Fruit fly (Drosophila melanogaster): Measurements from ENCODE around the gene Faf2.
A peak's percentile ranks its signal among the peaks of the same experiment; 100 is the strongest.

Gene Faf2

DNA sequence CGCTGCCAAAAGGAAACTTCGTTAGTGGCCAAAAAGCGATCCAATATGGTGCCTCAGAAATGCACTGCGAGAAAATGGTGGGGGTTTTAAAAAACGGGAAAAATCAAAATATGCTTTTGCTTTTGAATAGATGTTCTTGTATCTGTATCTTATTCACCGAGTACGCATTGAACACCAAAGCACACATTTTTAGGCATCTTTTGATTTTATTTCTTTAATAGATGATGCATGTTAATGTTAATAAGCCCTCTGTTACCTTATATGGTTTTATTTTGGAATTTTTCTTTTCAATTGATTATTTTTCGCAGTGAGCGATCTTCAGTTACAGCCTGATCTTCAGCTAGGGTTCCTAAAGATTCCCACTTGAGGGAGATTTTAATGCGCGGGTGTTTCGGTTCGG lies 35.4 kb upstream of the Faf2 start (continued):
- TF ChIP-seq CG6276 (GFP tag; optimal IDR thresholded peaks at IDR 0.05) (peak; percentile 80), CG8119 (GFP tag; IDR thresholded peaks at IDR 0.05) (peak; percentile 64; the same call in 1 of the 3 replicates), dac (GFP tag; optimal IDR thresholded peaks at IDR 0.05) (peak; percentile 16), CG8319 (GFP tag; optimal IDR thresholded peaks at IDR 0.05) (no peak), achi (GFP tag; optimal IDR thresholded peaks at IDR 0.05) (peak; percentile 45), CG32006 (GFP tag; optimal IDR thresholded peaks at IDR 0.05) (peak; percentile 66)

DNA sequence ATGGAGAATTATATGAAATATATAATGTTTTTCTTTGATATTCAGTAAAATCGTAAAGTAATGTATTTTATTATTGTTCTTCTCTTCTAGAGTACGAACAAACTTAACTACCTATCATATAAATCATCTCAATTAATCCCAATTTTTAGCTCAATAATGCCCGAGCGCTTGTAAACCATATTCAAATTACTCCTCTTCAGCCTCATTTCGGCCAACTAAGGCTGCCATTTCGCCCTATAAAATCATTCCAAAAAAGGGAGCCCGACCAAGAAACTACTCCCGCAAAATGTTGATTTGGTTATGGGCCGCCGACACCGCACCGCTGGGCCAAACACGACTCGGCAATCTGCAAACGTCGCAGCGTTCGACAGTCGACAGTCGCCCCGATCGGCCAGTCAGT lies 34.2 kb upstream of the Faf2 start:
- TF ChIP-seq vri (GFP tag; optimal IDR thresholded peaks at IDR 0.05) (no peak), CG8119 (GFP tag; IDR thresholded peaks at IDR 0.05) (0 out of 3 replicates have a peak, but pooled peaks have one; percentile 22), acj6 (GFP tag; optimal IDR thresholded peaks at IDR 0.05) (no peak), CG11762 (GFP tag; optimal IDR thresholded peaks at IDR 0.05; ENCODE audit: insufficient read depth) (no peak), salr (GFP tag; optimal IDR thresholded peaks at IDR 0.05) (peak in 1 of 2 experiments; percentile 6), CG4318 (GFP tag; optimal IDR thresholded peaks at IDR 0.05) (peak; percentile 35), CG6276 (GFP tag; optimal IDR thresholded peaks at IDR 0.05) (peak; percentile 26), CG8632 (GFP tag; optimal IDR thresholded peaks at IDR 0.05) (peak; percentile 0), Eip78C (GFP tag) (peak; percentile 77), svp (GFP tag) (peak; percentile 4), CG32006 (GFP tag; optimal IDR thresholded peaks at IDR 0.05) (peak; percentile 45), CG15336 (GFP tag; IDR thresholded peaks at IDR 0.05) (peak; percentile 20; the same call in 1 of the 2 replicates), Smox (GFP tag; optimal IDR thresholded peaks at IDR 0.05) (no peak), Hr4 (GFP tag; optimal IDR thresholded peaks at IDR 0.05) (peak; percentile 13), spab (GFP tag; optimal IDR thresholded peaks at IDR 0.05) (no peak)

DNA sequence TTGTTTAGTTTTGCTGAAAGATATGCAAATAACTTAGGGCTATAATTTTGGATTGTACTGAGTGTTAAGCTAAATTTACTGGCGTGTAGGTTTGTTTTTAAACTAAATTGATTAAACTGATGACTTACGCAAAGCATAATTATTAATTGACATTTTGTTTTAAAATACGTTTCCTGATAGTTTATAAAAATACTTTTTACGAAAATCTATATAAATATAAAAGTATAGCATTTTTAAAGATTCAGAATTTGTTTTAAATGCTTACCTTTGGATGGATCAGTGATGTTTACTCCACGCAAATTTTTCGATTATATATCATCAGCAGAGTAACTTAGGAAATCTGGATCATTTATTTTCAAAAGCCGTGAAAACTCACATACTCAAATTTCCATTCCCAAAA lies 31.5 kb upstream of the Faf2 start, which contains the start of the genes CG42752 and CG15167:
TSS of gene CG42752 (minus strand) at position 101 of the 400 bp plus-strand sequence.
TSS of gene CG15167 (plus strand) at position 349 of the 400 bp plus-strand sequence.
- TF ChIP-seq Sox102F (GFP tag; optimal IDR thresholded peaks at IDR 0.05) (no peak), spab (GFP tag; optimal IDR thresholded peaks at IDR 0.05) (no peak), Gug (GFP tag; IDR thresholded peaks at IDR 0.05) (no peak), CG31627 (GFP tag; optimal IDR thresholded peaks at IDR 0.05) (no peak), dac (GFP tag; optimal IDR thresholded peaks at IDR 0.05) (no peak), Eip75B (GFP tag; optimal IDR thresholded peaks at IDR 0.05) (no peak), Ets21C (GFP tag; optimal IDR thresholded peaks at IDR 0.05) (no peak)

DNA sequence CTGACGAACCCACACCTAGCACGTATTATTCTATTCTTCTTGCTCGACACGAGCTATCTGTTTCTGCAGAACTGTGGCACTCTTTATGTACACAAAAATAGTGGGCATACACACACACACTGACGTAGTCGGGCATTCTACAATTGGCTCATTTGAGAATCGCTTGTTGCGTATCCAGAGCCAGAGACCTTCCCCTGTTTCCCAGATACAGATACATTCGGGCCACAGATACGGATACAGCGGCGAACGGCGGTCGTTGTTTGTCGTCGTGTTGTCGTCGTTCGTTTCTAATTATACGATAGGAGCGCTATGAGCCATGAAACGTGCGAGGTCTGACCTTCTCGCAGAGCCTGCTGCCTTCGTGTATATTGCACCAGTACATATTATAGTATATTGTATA lies 28.8 kb upstream of the Faf2 start:
- TF ChIP-seq CG8119 (GFP tag; IDR thresholded peaks at IDR 0.05) (no peak), ss (GFP tag; optimal IDR thresholded peaks at IDR 0.05) (no peak), Eip78C (GFP tag) (peak; percentile 27), CG32006 (GFP tag; optimal IDR thresholded peaks at IDR 0.05) (no peak), fkh (GFP tag; optimal IDR thresholded peaks at IDR 0.05) (peak; percentile 19), svp (GFP tag) (no peak)

DNA sequence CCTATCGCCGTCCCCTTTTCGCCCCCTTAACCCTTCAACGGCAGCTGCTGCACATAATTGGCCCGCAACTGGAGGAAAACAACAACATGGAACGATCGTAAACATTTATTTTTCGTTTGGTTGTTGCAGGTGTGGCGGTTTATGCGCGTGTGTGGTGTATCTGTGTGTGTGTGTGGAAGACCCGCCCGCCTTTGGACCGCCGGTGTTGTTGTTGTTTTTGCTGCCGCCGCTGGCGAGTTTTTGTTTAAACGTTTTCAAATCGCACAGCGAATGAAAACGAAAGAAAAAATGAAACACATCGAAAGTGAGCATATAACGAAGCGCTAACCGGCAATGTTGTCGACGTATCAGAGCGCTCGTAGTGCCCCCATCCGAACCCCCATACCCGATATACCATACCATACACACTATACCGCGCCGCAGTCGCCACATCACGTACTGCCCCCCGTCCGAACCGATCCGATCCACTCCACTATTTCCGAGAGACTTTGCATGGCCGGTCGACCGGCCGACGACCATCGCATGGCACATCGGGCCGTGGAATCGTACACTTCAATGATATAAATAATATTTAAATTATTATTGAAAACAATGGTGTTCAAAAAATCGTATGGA lies 27.2 kb upstream of the Faf2 start:
- TF ChIP-seq svp (GFP tag): peak; percentile 11
- peak; percentile 52 for TF ChIP-seq fkh (GFP tag; optimal IDR thresholded peaks at IDR 0.05)
- TF ChIP-seq CG3919 (GFP tag; optimal IDR thresholded peaks at IDR 0.05): no peak
- peak; percentile 48; the same call in 1 of the 3 replicates for TF ChIP-seq eg (GFP tag; IDR thresholded peaks at IDR 0.05)
- no peak for TF ChIP-seq CG7368 (GFP tag; optimal IDR thresholded peaks at IDR 0.05)
- TF ChIP-seq Eip75B (GFP tag; optimal IDR thresholded peaks at IDR 0.05): no peak
- TF ChIP-seq lz (GFP tag; optimal IDR thresholded peaks at IDR 0.05): no peak
- TF ChIP-seq Eip78C (GFP tag): no peak
- TF ChIP-seq dac (GFP tag; optimal IDR thresholded peaks at IDR 0.05): no peak
- no peak for TF ChIP-seq Sox15 (GFP tag; optimal IDR thresholded peaks at IDR 0.05)
- TF ChIP-seq Hr4 (GFP tag; optimal IDR thresholded peaks at IDR 0.05): no peak
- no peak for TF ChIP-seq ss (GFP tag; optimal IDR thresholded peaks at IDR 0.05)
- TF ChIP-seq fd85E (GFP tag; optimal IDR thresholded peaks at IDR 0.05): no peak
- TF ChIP-seq CG9139 (GFP tag; optimal IDR thresholded peaks at IDR 0.05): no peak
- no peak for TF ChIP-seq CG6854 (GFP tag; optimal IDR thresholded peaks at IDR 0.05)
